Worm (Caenorhabditis elegans) whole organism, early embryonic: Measurements from ENCODE around the gene nuc-1.

Experiments
- B0310.2 ChIP-seq: sonication (generic microtip); optimal IDR thresholded peaks from 2 replicates; lab custom pipeline; 2016; ENCODE audit warnings: mild to moderate bottlenecking, missing genetic modification characterization, missing compliant biosample characterization
- F13C5.2 ChIP-seq: sonication (generic microtip); optimal IDR thresholded peaks from 2 replicates; lab custom pipeline; 2017; ENCODE audit warnings: mild to moderate bottlenecking, missing genetic modification characterization, inconsistent platforms, missing compliant biosample characterization
- aly-1 ChIP-seq: sonication (generic microtip); optimal IDR thresholded peaks from 2 replicates; lab custom pipeline; 2016; ENCODE audit warnings: missing genetic modification characterization, missing compliant biosample characterization
- ama-1 ChIP-seq: fragments of 150-350 bp; optimal IDR thresholded peaks from 2 replicates; lab custom pipeline; 2014
- ceh-13 ChIP-seq: fragments of 200-800 bp; sonication (Bioruptor generic); optimal IDR thresholded peaks from 2 replicates; lab custom pipeline; 2018; ENCODE audit warnings: mild to moderate bottlenecking, missing genetic modification characterization, missing compliant biosample characterization
- ceh-36 ChIP-seq: sonication (generic microtip); optimal IDR thresholded peaks from 2 replicates; lab custom pipeline; 2016; ENCODE audit warnings: missing genetic modification characterization, inconsistent platforms, missing compliant biosample characterization
- ets-7 ChIP-seq: sonication (generic microtip); optimal IDR thresholded peaks from 2 replicates; lab custom pipeline; 2016; ENCODE audit warnings: missing genotype, missing genetic modification characterization, missing compliant biosample characterization
- flt-1 ChIP-seq: fragments of 200-800 bp; sonication (Bioruptor generic); IDR thresholded peaks from 2 replicates; pipeline ENCODE4 v1.3.6; 2022; ENCODE audit warnings: missing genetic modification characterization, missing compliant biosample characterization
- hmbx-1 ChIP-seq: sonication (generic microtip); optimal IDR thresholded peaks from 2 replicates; lab custom pipeline; 2016; ENCODE audit warnings: mild to moderate bottlenecking, missing genetic modification characterization, missing compliant biosample characterization
- hmg-4 ChIP-seq: fragments of 200-800 bp; sonication (Bioruptor generic); optimal IDR thresholded peaks from 2 replicates; lab custom pipeline; 2018; ENCODE audit warnings: mild to moderate bottlenecking, missing genetic modification characterization, missing compliant biosample characterization
- hnd-1 ChIP-seq: sonication (generic microtip); optimal IDR thresholded peaks from 2 replicates; lab custom pipeline; 2016; ENCODE audit warnings: missing genetic modification characterization, missing compliant biosample characterization
- pes-1 ChIP-seq: fragments of 200-800 bp; sonication (Bioruptor generic); IDR thresholded peaks from 2 replicates; pipeline ENCODE4 v1.3.6; 2022; ENCODE audit warnings: missing genetic modification reagents, missing genetic modification characterization, missing compliant biosample characterization
- scrt-1 ChIP-seq: fragments of 200-800 bp; sonication (Bioruptor generic); IDR thresholded peaks from 2 replicates; pipeline ENCODE4 v1.3.6; 2022; ENCODE audit warnings: missing genetic modification characterization, missing compliant biosample characterization
- sea-1 ChIP-seq: fragments of 200-800 bp; sonication (Bioruptor generic); conservative IDR thresholded peaks from 2 replicates; pipeline ENCODE4 v1.3.6; 2022; ENCODE audit warnings: missing genetic modification characterization, missing compliant biosample characterization
- tbx-11 ChIP-seq: fragments of 200-800 bp; sonication (Bioruptor generic); IDR thresholded peaks from 2 replicates; pipeline ENCODE4 v1.3.6; 2022; ENCODE audit warnings: missing genetic modification characterization, missing compliant biosample characterization
- tbx-37 ChIP-seq: fragments of 200-800 bp; sonication (Bioruptor generic); conservative IDR thresholded peaks from 2 replicates; pipeline ENCODE4 v1.3.6; 2022; ENCODE audit warnings: missing genetic modification reagents, missing genetic modification characterization, missing compliant biosample characterization
- tra-4 ChIP-seq: sonication (generic microtip); optimal IDR thresholded peaks from 2 replicates; lab custom pipeline; 2017; ENCODE audit warnings: missing genetic modification characterization, missing compliant biosample characterization

The nuc-1 gene

ce11 chrX:9544405-9544804 is 4.7 kb downstream of the nuc-1 start:
- TF ChIP-seq hmbx-1 (tag; lab: Kevin White, UChicago) (no peak), hmg-4 (GFP tag; lab: Kevin White, UChicago) (no peak), tbx-37 (GFP tag; lab: Robert Waterston, UW) (no peak)

- TF ChIP-seq aly-1 (tag; lab: Kevin White, UChicago) = no peak
- no peak for TF ChIP-seq scrt-1 (GFP tag; lab: Robert Waterston, UW)
- TF ChIP-seq ama-1 = no peak
- no peak for TF ChIP-seq sea-1 (GFP tag; lab: Robert Waterston, UW)
- TF ChIP-seq B0310.2 = no peak
- no peak for TF ChIP-seq hnd-1 (tag; lab: Kevin White, UChicago)
- no peak for TF ChIP-seq hmg-4 (GFP tag; lab: Kevin White, UChicago)
Observed at ce11 chrX:9546640-9547039, 6.9 kb downstream of the nuc-1 start.

ce11 chrX:9547264-9547751 is 7.6 kb downstream of the nuc-1 start:
- no peak for TF ChIP-seq tbx-37 (GFP tag; lab: Robert Waterston, UW)
- TF ChIP-seq ama-1 = no peak
- TF ChIP-seq hmg-4 (GFP tag; lab: Kevin White, UChicago) = no peak
- no peak for TF ChIP-seq ets-7 (tag; lab: Kevin White, UChicago)
- no peak for TF ChIP-seq tbx-11 (GFP tag; lab: Robert Waterston, UW)

ce11 chrX:9548011-9548795 is 8.5 kb downstream of the nuc-1 start:
- TF ChIP-seq ceh-13 (GFP tag; lab: Kevin White, UChicago) (no peak), hmbx-1 (tag; lab: Kevin White, UChicago) (no peak), F13C5.2 (tag; lab: Kevin White, UChicago) (no peak), B0310.2 (no peak), ama-1 (no peak), pes-1 (GFP tag; lab: Robert Waterston, UW) (no peak), hnd-1 (tag; lab: Kevin White, UChicago) (no peak), tra-4 (tag; lab: Kevin White, UChicago) (no peak), flt-1 (GFP tag; lab: Robert Waterston, UW) (no peak), ceh-36 (tag; lab: Kevin White, UChicago) (no peak), aly-1 (tag; lab: Kevin White, UChicago) (no peak), hmg-4 (GFP tag; lab: Kevin White, UChicago) (no peak), scrt-1 (GFP tag; lab: Robert Waterston, UW) (no peak), ets-7 (tag; lab: Kevin White, UChicago) (no peak)

DNA sequence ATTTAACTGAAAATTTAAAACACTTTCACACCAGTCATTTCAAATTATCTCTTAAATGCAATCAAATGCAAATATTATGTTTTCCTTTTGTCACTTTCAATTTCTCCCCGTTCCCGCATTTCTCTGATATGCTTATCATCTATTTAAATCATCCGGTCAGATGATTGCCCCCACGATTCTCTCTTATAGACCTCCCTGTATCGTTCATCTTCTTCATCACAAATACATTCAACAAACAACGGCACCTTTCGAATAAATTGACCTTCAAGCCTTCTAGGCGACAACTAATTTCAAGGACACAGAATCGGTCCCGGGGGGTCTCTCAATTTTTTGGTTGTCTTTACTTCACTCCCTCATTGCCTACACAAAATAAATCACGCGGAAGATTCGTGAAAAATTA is 9.2 kb downstream of the nuc-1 start:
- no peak for TF ChIP-seq sea-1 (GFP tag; lab: Robert Waterston, UW)
- TF ChIP-seq scrt-1 (GFP tag; lab: Robert Waterston, UW) = no peak
- TF ChIP-seq ceh-13 (GFP tag; lab: Kevin White, UChicago) = no peak
- no peak for TF ChIP-seq aly-1 (tag; lab: Kevin White, UChicago)
- TF ChIP-seq hmbx-1 (tag; lab: Kevin White, UChicago) = no peak
- no peak for TF ChIP-seq ets-7 (tag; lab: Kevin White, UChicago)
- no peak for TF ChIP-seq hnd-1 (tag; lab: Kevin White, UChicago)
- no peak for TF ChIP-seq flt-1 (GFP tag; lab: Robert Waterston, UW)
- no peak for TF ChIP-seq hmg-4 (GFP tag; lab: Kevin White, UChicago)
- no peak for TF ChIP-seq B0310.2
- TF ChIP-seq ceh-36 (tag; lab: Kevin White, UChicago) = no peak
- no peak for TF ChIP-seq tbx-37 (GFP tag; lab: Robert Waterston, UW)
- TF ChIP-seq F13C5.2 (tag; lab: Kevin White, UChicago) = no peak
- no peak for TF ChIP-seq pes-1 (GFP tag; lab: Robert Waterston, UW)

DNA sequence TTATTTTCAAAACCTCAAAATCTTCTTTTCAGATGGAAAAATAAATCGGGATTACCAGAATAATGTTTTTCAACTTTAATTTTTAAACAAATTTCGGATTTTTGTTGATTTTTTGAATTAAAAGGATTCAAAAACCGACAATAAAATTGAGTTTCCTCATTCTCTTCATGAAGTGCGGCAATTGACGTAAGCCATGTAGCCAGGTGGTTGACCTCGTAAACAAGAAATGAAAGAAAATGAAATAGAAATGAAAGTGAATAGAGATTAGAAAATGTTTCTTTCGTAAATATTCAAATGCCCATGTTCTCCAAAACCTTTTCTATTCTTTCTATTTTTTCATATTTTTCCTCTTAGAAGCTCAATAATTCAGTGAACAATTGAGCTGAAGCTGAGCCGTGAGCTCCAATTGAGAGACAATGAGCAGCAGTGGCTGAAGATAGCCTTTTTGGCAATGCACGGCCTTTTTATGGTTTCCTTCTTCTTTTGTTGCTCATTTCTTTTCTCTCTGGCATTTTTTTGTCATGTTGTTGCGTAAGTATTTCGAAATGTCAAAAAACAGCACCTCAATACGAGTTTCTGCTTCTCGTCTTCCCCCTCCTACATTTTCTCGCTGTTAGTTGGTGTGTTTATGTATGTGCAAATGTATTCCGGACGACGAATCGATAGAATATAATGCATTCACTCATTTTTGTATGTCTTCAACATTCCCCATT is 10.1 kb downstream of the nuc-1 start:
- no peak for TF ChIP-seq ceh-36 (tag; lab: Kevin White, UChicago)
- TF ChIP-seq F13C5.2 (tag; lab: Kevin White, UChicago) = no peak
- no peak for TF ChIP-seq aly-1 (tag; lab: Kevin White, UChicago)
- TF ChIP-seq sea-1 (GFP tag; lab: Robert Waterston, UW) = no peak
- no peak for TF ChIP-seq hnd-1 (tag; lab: Kevin White, UChicago)
- no peak for TF ChIP-seq tbx-11 (GFP tag; lab: Robert Waterston, UW)
- no peak for TF ChIP-seq hmg-4 (GFP tag; lab: Kevin White, UChicago)
- TF ChIP-seq ets-7 (tag; lab: Kevin White, UChicago) = no peak
- TF ChIP-seq tra-4 (tag; lab: Kevin White, UChicago) = no peak
- no peak for TF ChIP-seq flt-1 (GFP tag; lab: Robert Waterston, UW)

ce11 chrX:9550519-9550918 is 10.8 kb downstream of the nuc-1 start:
- no peak for TF ChIP-seq pes-1 (GFP tag; lab: Robert Waterston, UW)
- no peak for TF ChIP-seq ceh-36 (tag; lab: Kevin White, UChicago)
